Fruit fly (Drosophila melanogaster) whole organism, embryonic: ENCODE data around the gene CG32487.
A peak's percentile ranks its signal among the peaks of the same experiment; 100 is the strongest.

Source experiments
- Abd-B ChIP-seq: fragments of 200-800 bp; sonication (Bioruptor generic); optimal IDR thresholded peaks from 2 replicates; lab custom pipeline; 2018; ENCODE audit warnings: missing biosample characterization, mild to moderate bottlenecking, missing genetic modification characterization, moderate library complexity
- Ada2b ChIP-seq: fragments of 200-800 bp; sonication (Bioruptor generic); IDR thresholded peaks from 2 replicates; pipeline ENCODE4 v1.3.6; 2022; ENCODE audit warnings: missing biosample characterization, missing genetic modification characterization
- Asciz ChIP-seq: fragments of 200-800 bp; sonication (Bioruptor generic); optimal IDR thresholded peaks from 2 replicates; lab custom pipeline; 2017; ENCODE audit warnings: missing biosample characterization, mild to moderate bottlenecking, missing genetic modification characterization, missing genetic modification reagents
- BtbVII ChIP-seq: fragments of 200-800 bp; sonication (Bioruptor generic); optimal IDR thresholded peaks from 3 replicates; lab custom pipeline; 2017; ENCODE audit warnings: missing biosample characterization, mild to moderate bottlenecking, missing genetic modification characterization
- CG10267 ChIP-seq: fragments of 200-800 bp; sonication (Bioruptor generic); optimal IDR thresholded peaks from 2 replicates; lab custom pipeline; 2018; ENCODE audit warnings: missing biosample characterization, mild to moderate bottlenecking, missing genetic modification characterization, moderate library complexity
- CG10959 ChIP-seq: fragments of 200-800 bp; sonication (Bioruptor generic); IDR thresholded peaks from 2 replicates; pipeline ENCODE4 v1.3.6; 2022; ENCODE audit warnings: missing biosample characterization, missing genetic modification characterization
- CG11560 ChIP-seq: fragments of 200-800 bp; sonication (Bioruptor generic); IDR thresholded peaks from 3 replicates; pipeline ENCODE4 v1.3.6; 2022; ENCODE audit warnings: missing biosample characterization, missing genetic modification characterization
- CG14667 ChIP-seq: fragments of 200-800 bp; sonication (Bioruptor generic); IDR thresholded peaks from 2 replicates; pipeline ENCODE4 v1.3.6; 2022; ENCODE audit warnings: missing biosample characterization, missing genetic modification characterization
- CG15601 ChIP-seq: fragments of 200-800 bp; sonication (Bioruptor generic); optimal IDR thresholded peaks from 3 replicates; lab custom pipeline; 2019; ENCODE audit warnings: missing biosample characterization, mild to moderate bottlenecking, missing genetic modification characterization, moderate library complexity
- CG17186 ChIP-seq: fragments of 200-800 bp; sonication (Bioruptor generic); optimal IDR thresholded peaks from 3 replicates; lab custom pipeline; 2017; ENCODE audit warnings: missing biosample characterization, missing genetic modification reagents, missing genetic modification characterization
- CG18619 ChIP-seq: fragments of 200-800 bp; sonication (Bioruptor generic); optimal IDR thresholded peaks from 3 replicates; lab custom pipeline; 2017; ENCODE audit warnings: missing biosample characterization, mild to moderate bottlenecking, missing genetic modification characterization
- CG31388 ChIP-seq: fragments of 200-800 bp; sonication (Bioruptor generic); optimal IDR thresholded peaks from 2 replicates; lab custom pipeline; 2016; ENCODE audit warnings: missing biosample characterization, missing genetic modification characterization
- CG3407 ChIP-seq: fragments of 200-800 bp; sonication (Bioruptor generic); optimal IDR thresholded peaks from 2 replicates; lab custom pipeline; 2018; ENCODE audit warnings: missing biosample characterization, mild to moderate bottlenecking, missing genetic modification characterization
- CG4282 ChIP-seq: fragments of 200-800 bp; sonication (Bioruptor generic); optimal IDR thresholded peaks from 2 replicates; lab custom pipeline; 2016; ENCODE audit warnings: missing biosample characterization, missing genetic modification characterization
- CG4360 ChIP-seq: fragments of 200-800 bp; sonication (Bioruptor generic); IDR thresholded peaks from 2 replicates; pipeline ENCODE4 v1.3.6; 2022; ENCODE audit warnings: missing biosample characterization, missing genetic modification characterization
- CG43689 ChIP-seq: fragments of 200-800 bp; sonication (Bioruptor generic); IDR thresholded peaks from 2 replicates; pipeline ENCODE4 v1.3.6; 2022; ENCODE audit warnings: missing biosample characterization, missing genetic modification characterization
- CG6854 ChIP-seq: fragments of 200-800 bp; sonication (Bioruptor generic); optimal IDR thresholded peaks from 3 replicates; lab custom pipeline; 2017; ENCODE audit warnings: missing biosample characterization, mild to moderate bottlenecking, missing genetic modification characterization
- CG7372 ChIP-seq: fragments of 200-800 bp; sonication (Bioruptor generic); IDR thresholded peaks from 2 replicates; pipeline ENCODE4 v1.3.6; 2022; ENCODE audit warnings: missing biosample characterization, missing genetic modification characterization
- CG7556 ChIP-seq: fragments of 200-800 bp; sonication (Bioruptor generic); optimal IDR thresholded peaks from 2 replicates; lab custom pipeline; 2017; ENCODE audit warnings: missing biosample characterization, mild to moderate bottlenecking, missing genetic modification characterization
- Dip3 ChIP-seq: fragments of 200-800 bp; sonication (Bioruptor generic); optimal IDR thresholded peaks from 3 replicates; lab custom pipeline; 2016; ENCODE audit warnings: missing biosample characterization, missing genetic modification characterization
- Fer2 ChIP-seq: fragments of 200-800 bp; sonication (Bioruptor generic); optimal IDR thresholded peaks from 2 replicates; lab custom pipeline; 2018; ENCODE audit warnings: missing biosample characterization, mild to moderate bottlenecking, missing genetic modification characterization, moderate library complexity
- HHEX ChIP-seq: fragments of 200-800 bp; sonication (Bioruptor generic); optimal IDR thresholded peaks from 3 replicates; lab custom pipeline; 2017; ENCODE audit warnings: missing biosample characterization, mild to moderate bottlenecking, missing genetic modification characterization, missing genetic modification reagents
- HLH3B ChIP-seq: fragments of 200-800 bp; sonication (Bioruptor generic); IDR thresholded peaks from 2 replicates; pipeline ENCODE4 v1.3.6; 2022; ENCODE audit warnings: missing biosample characterization, missing genetic modification characterization
- Hand ChIP-seq: fragments of 200-800 bp; sonication (Bioruptor generic); optimal IDR thresholded peaks from 2 replicates; lab custom pipeline; 2017; ENCODE audit warnings: mild to moderate bottlenecking, missing biosample characterization, missing genetic modification reagents, missing genetic modification characterization
- MBD-R2 ChIP-seq: fragments of 200-800 bp; sonication (Bioruptor generic); IDR thresholded peaks from 2 replicates; pipeline ENCODE4 v1.3.6; 2022; ENCODE audit warnings: missing biosample characterization, missing genetic modification characterization
- Myb ChIP-seq: fragments of 200-800 bp; sonication (Bioruptor generic); optimal IDR thresholded peaks from 2 replicates; lab custom pipeline; 2016; ENCODE audit warnings: missing biosample characterization, missing genetic modification characterization
- Optix ChIP-seq: fragments of 200-800 bp; sonication (Bioruptor generic); IDR thresholded peaks from 3 replicates; pipeline ENCODE4 v1.3.6; 2022; ENCODE audit warnings: missing biosample characterization, missing genetic modification characterization
- TFAM ChIP-seq: fragments of 200-800 bp; sonication (Bioruptor generic); optimal IDR thresholded peaks from 2 replicates; lab custom pipeline; 2017; ENCODE audit warnings: missing biosample characterization, missing genetic modification characterization, inconsistent platforms
- Xrp1 ChIP-seq: fragments of 200-800 bp; sonication (Bioruptor generic); IDR thresholded peaks from 2 replicates; pipeline ENCODE4 v1.3.6; 2022; ENCODE audit warnings: missing biosample characterization, missing genetic modification characterization
- abd-A ChIP-seq: fragments of 200-800 bp; sonication (Bioruptor generic); optimal IDR thresholded peaks from 3 replicates; lab custom pipeline; 2019; ENCODE audit warnings: missing biosample characterization, mild to moderate bottlenecking, missing genetic modification characterization, moderate library complexity
- amos ChIP-seq: fragments of 200-800 bp; sonication (Bioruptor generic); IDR thresholded peaks from 2 replicates; pipeline ENCODE4 v1.3.6; 2022; ENCODE audit warnings: missing biosample characterization, missing genetic modification characterization; ENCODE audit not compliant: partially characterized antibody
- ase ChIP-seq: fragments of 200-800 bp; sonication (Bioruptor generic); IDR thresholded peaks from 3 replicates; pipeline ENCODE4 v1.3.6; 2022; ENCODE audit warnings: missing biosample characterization, missing genetic modification characterization
- ash1 ChIP-seq: fragments of 200-800 bp; sonication (Bioruptor generic); optimal IDR thresholded peaks from 2 replicates; lab custom pipeline; 2018; ENCODE audit warnings: missing biosample characterization, mild to moderate bottlenecking, missing genetic modification characterization
- disco-r ChIP-seq: fragments of 200-800 bp; sonication (Bioruptor generic); optimal IDR thresholded peaks from 2 replicates; lab custom pipeline; 2016; ENCODE audit warnings: missing biosample characterization, missing genetic modification characterization
- dpn ChIP-seq, 2 experiments: fragments of 200-800 bp; sonication (Bioruptor generic); optimal IDR thresholded peaks; 3 replicates each; lab custom pipeline; 2016; ENCODE audit warnings: missing biosample characterization in 2 of 2, missing genetic modification characterization in 2 of 2
- emc ChIP-seq: fragments of 200-800 bp; sonication (Bioruptor generic); optimal IDR thresholded peaks from 2 replicates; lab custom pipeline; 2016; ENCODE audit warnings: missing biosample characterization, missing genetic modification characterization
- gro ChIP-seq: fragments of 200-800 bp; sonication (Bioruptor generic); optimal IDR thresholded peaks from 2 replicates; lab custom pipeline; 2016; ENCODE audit warnings: missing biosample characterization, missing genetic modification characterization
- gsb ChIP-seq: fragments of 200-800 bp; sonication (Bioruptor generic); IDR thresholded peaks from 2 replicates; pipeline ENCODE4 v1.3.6; 2022; ENCODE audit warnings: missing biosample characterization, missing genetic modification characterization
- jumu ChIP-seq: fragments of 200-800 bp; sonication (Bioruptor generic); optimal IDR thresholded peaks from 3 replicates; lab custom pipeline; 2016; ENCODE audit warnings: missing biosample characterization, missing genetic modification characterization
- lilli ChIP-seq: fragments of 200-800 bp; sonication (Bioruptor generic); optimal IDR thresholded peaks from 3 replicates; lab custom pipeline; 2016; ENCODE audit warnings: missing biosample characterization, missing genetic modification characterization
- mirr ChIP-seq: fragments of 200-800 bp; sonication (Bioruptor generic); optimal IDR thresholded peaks from 3 replicates; lab custom pipeline; 2018; ENCODE audit warnings: missing biosample characterization, mild to moderate bottlenecking, missing genetic modification characterization
- nmo ChIP-seq: fragments of 200-800 bp; sonication (Bioruptor generic); optimal IDR thresholded peaks from 2 replicates; lab custom pipeline; 2018; ENCODE audit warnings: missing biosample characterization, mild to moderate bottlenecking, missing genetic modification characterization, moderate library complexity
- pb ChIP-seq: fragments of 200-800 bp; sonication (Bioruptor generic); optimal IDR thresholded peaks from 3 replicates; lab custom pipeline; 2016; ENCODE audit warnings: missing biosample characterization, missing genetic modification characterization
- run ChIP-seq: fragments of 200-800 bp; sonication (Bioruptor generic); optimal IDR thresholded peaks from 3 replicates; lab custom pipeline; 2018; ENCODE audit warnings: missing biosample characterization, mild to moderate bottlenecking, missing genetic modification characterization
- tap ChIP-seq: fragments of 200-800 bp; optimal IDR thresholded peaks from 3 replicates; lab custom pipeline; 2019; ENCODE audit warnings: missing biosample characterization, mild to moderate bottlenecking, missing genetic modification characterization, moderate library complexity
- trem ChIP-seq: fragments of 200-800 bp; optimal IDR thresholded peaks from 3 replicates; lab custom pipeline; 2019; ENCODE audit warnings: missing biosample characterization, mild to moderate bottlenecking, missing genetic modification characterization, moderate library complexity
- ttk ChIP-seq: fragments of 200-800 bp; sonication (Bioruptor generic); IDR thresholded peaks from 2 replicates; pipeline ENCODE4 v2.1.2; 2022; ENCODE audit warnings: missing biosample characterization, missing genetic modification characterization

CG32487 gene

DNA sequence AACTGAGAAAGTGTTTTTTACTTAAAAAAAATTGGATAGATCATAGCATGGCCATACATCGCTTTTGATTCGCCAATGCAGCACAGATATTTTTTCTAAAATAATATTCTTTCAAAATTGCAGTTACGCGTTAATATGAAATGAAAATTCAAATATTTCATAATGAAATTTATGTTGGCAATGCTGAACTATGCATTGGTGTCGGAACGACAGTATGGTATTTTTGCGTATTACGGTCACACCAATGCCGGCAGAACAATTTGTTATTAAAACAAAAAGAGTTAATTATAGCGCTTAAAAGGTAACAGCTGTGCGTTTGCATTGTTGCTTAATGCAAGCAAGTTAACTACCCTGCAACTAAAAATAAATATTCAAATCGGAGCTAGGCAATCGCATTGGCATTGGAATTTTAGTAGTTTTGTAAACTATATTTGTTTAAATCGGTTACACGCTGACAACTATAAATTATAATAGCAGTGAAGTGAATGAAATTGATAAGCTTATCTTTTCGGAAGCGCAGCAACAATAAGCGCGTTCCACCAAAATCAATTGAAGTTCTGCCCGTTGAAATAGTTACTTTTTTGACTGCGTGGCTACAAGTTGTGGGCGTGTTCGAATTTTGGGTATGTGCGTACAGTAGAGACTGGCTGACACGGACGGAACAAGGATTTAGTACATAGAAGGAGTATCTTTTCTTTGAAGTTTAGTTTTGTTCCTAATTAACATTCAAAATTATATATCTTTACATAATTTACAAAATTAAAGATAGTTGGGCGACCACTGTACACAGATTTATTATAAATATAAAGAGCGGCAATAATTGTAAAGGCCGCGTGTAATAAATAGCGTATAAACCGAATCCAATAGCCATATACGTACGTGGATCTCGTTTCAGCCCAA, 25.3 kb upstream of the CG32487 start, which contains the start of gene Prx4 (continued):
- TF ChIP-seq CG10267 (tag; lab: Kevin White, UChicago), result peak; percentile 54
- TF ChIP-seq TFAM (GFP tag; lab: Kevin White, UChicago), result no peak
- peak; percentile 28; the same call in 1 of the 2 replicates for TF ChIP-seq MBD-R2
- TF ChIP-seq BtbVII (GFP tag; lab: Kevin White, UChicago), result peak; percentile 66
- TF ChIP-seq Fer2, result peak; percentile 29
- peak; percentile 2 for TF ChIP-seq run (tag; lab: Kevin White, UChicago)
- TF ChIP-seq CG14667 (GFP tag; lab: Robert Waterston, UW), result peak; percentile 44
- peak; percentile 26 for TF ChIP-seq jumu (GFP tag; lab: Kevin White, UChicago)
- TF ChIP-seq CG4360 (GFP tag; lab: Robert Waterston, UW), result 0 out of 2 replicates have a peak, but pooled peaks have one; percentile 49
- no peak for TF ChIP-seq Hand (GFP tag; lab: Kevin White, UChicago)
- TF ChIP-seq gsb (GFP tag; lab: Robert Waterston, UW), result no peak
- TF ChIP-seq CG17186 (GFP tag; lab: Kevin White, UChicago), result no peak
- peak; percentile 65 for TF ChIP-seq CG7372
- peak; percentile 62 for TF ChIP-seq CG15601 (tag; lab: Kevin White, UChicago)
- TF ChIP-seq tap (tag; lab: Kevin White, UChicago), result peak; percentile 77
- peak; percentile 76 for TF ChIP-seq Ada2b (GFP tag; lab: Robert Waterston, UW)
- peak; percentile 61 for TF ChIP-seq Dip3 (GFP tag; lab: Kevin White, UChicago)
- peak; percentile 11; the same call in 1 of the 2 replicates for TF ChIP-seq amos (GFP tag; lab: Robert Waterston, UW)
- peak; percentile 70 for TF ChIP-seq nmo (GFP tag; lab: Kevin White, UChicago)
- no peak for TF ChIP-seq Myb
- TF ChIP-seq CG31388 (GFP tag; lab: Kevin White, UChicago), result no peak
- TF ChIP-seq HLH3B, result peak; percentile 69
- peak; percentile 71 for TF ChIP-seq ttk (GFP tag; lab: Robert Waterston, UW)

- TF ChIP-seq CG6854 (GFP tag; lab: Kevin White, UChicago), result no peak
- no peak for TF ChIP-seq CG7372
- no peak for TF ChIP-seq CG11560 (tag; lab: Robert Waterston, UW)
- TF ChIP-seq Optix (GFP tag; lab: Robert Waterston, UW), result no peak
- TF ChIP-seq CG7556 (GFP tag; lab: Kevin White, UChicago), result no peak
- no peak for TF ChIP-seq trem (tag; lab: Kevin White, UChicago)
- TF ChIP-seq pb, result no peak
- no peak for TF ChIP-seq gro (GFP tag; lab: Kevin White, UChicago)
- no peak for TF ChIP-seq disco-r
- TF ChIP-seq Abd-B (GFP tag; lab: Kevin White, UChicago), result no peak
- no peak for TF ChIP-seq Asciz (GFP tag; lab: Kevin White, UChicago)
- TF ChIP-seq CG3407 (GFP tag; lab: Kevin White, UChicago), result no peak
- TF ChIP-seq Myb, result no peak
- no peak for TF ChIP-seq abd-A (tag; lab: Kevin White, UChicago)
- no peak for TF ChIP-seq CG4282 (GFP tag; lab: Kevin White, UChicago)
- TF ChIP-seq CG10959 (GFP tag; lab: Robert Waterston, UW), result peak; percentile 18; the same call in 1 of the 2 replicates
- no peak for TF ChIP-seq ase (GFP tag; lab: Robert Waterston, UW)
- no peak for TF ChIP-seq emc (GFP tag; lab: Kevin White, UChicago)
- TF ChIP-seq HHEX (GFP tag; lab: Kevin White, UChicago), result no peak
- peak; percentile 49 for TF ChIP-seq mirr (GFP tag; lab: Kevin White, UChicago)
- 0 out of 2 replicates have a peak, but pooled peaks have one; percentile 50 for TF ChIP-seq Xrp1 (GFP tag; lab: Robert Waterston, UW)
- TF ChIP-seq CG18619 (GFP tag; lab: Kevin White, UChicago), result no peak
- no peak for TF ChIP-seq ash1 (GFP tag; lab: Kevin White, UChicago)
- TF ChIP-seq CG43689, result no peak
- no peak for TF ChIP-seq dpn (GFP tag; optimal IDR thresholded peaks at IDR 0.05; lab: Kevin White, UChicago)
- no peak for TF ChIP-seq lilli
Observed at dm6 chr3L:3037822-3038563, 20.9 kb upstream of the CG32487 start.
